Fruit fly (Drosophila melanogaster) whole organism, embryonic: ENCODE data around the gene ALiX.

Source experiments
- Adf1 ChIP-seq: fragments of 200-800 bp; sonication (Bioruptor generic); IDR thresholded peaks from 2 replicates; pipeline ENCODE4 v1.3.6; 2022; ENCODE audit warnings: missing biosample characterization, missing genetic modification characterization
- C15 ChIP-seq: fragments of 200-800 bp; sonication (Bioruptor generic); IDR thresholded peaks from 3 replicates; pipeline ENCODE4 v1.3.6; 2022; ENCODE audit warnings: missing biosample characterization, missing genetic modification characterization
- CG10209 ChIP-seq: fragments of 200-800 bp; sonication (Bioruptor generic); optimal IDR thresholded peaks from 3 replicates; lab custom pipeline; 2017; ENCODE audit warnings: missing biosample characterization, mild to moderate bottlenecking, missing genetic modification characterization, missing genetic modification reagents
- CG12219 ChIP-seq: fragments of 200-800 bp; sonication (Bioruptor generic); optimal IDR thresholded peaks from 3 replicates; lab custom pipeline; 2018; ENCODE audit warnings: missing biosample characterization, mild to moderate bottlenecking, missing genetic modification characterization
- CG15011 ChIP-seq: fragments of 200-800 bp; sonication (Bioruptor generic); optimal IDR thresholded peaks from 3 replicates; lab custom pipeline; 2018; ENCODE audit warnings: missing biosample characterization, mild to moderate bottlenecking, missing genetic modification characterization
- CG15479 ChIP-seq: fragments of 200-800 bp; sonication (Bioruptor generic); optimal IDR thresholded peaks from 3 replicates; lab custom pipeline; 2019; ENCODE audit warnings: missing biosample characterization, mild to moderate bottlenecking, missing genetic modification characterization, moderate library complexity
- CG15601 ChIP-seq: fragments of 200-800 bp; sonication (Bioruptor generic); optimal IDR thresholded peaks from 3 replicates; lab custom pipeline; 2019; ENCODE audit warnings: missing biosample characterization, mild to moderate bottlenecking, missing genetic modification characterization, moderate library complexity
- CG1647 ChIP-seq: fragments of 200-800 bp; sonication (Bioruptor generic); optimal IDR thresholded peaks from 3 replicates; lab custom pipeline; 2016; ENCODE audit warnings: missing biosample characterization, missing genetic modification characterization
- CG17361 ChIP-seq: fragments of 200-800 bp; sonication (Bioruptor generic); IDR thresholded peaks from 3 replicates; pipeline ENCODE4 v1.3.6; 2022; ENCODE audit warnings: missing biosample characterization, missing genetic modification characterization
- CG30431 ChIP-seq: fragments of 200-800 bp; sonication (Bioruptor generic); optimal IDR thresholded peaks from 2 replicates; lab custom pipeline; 2017; ENCODE audit warnings: missing biosample characterization, missing genetic modification characterization
- CG34224 ChIP-seq: fragments of 200-800 bp; sonication (Bioruptor generic); IDR thresholded peaks from 3 replicates; pipeline ENCODE4 v1.3.6; 2022; ENCODE audit warnings: missing biosample characterization, missing genetic modification characterization; ENCODE audit not compliant: partially characterized antibody
- CG5180 ChIP-seq: fragments of 200-800 bp; sonication (Bioruptor generic); optimal IDR thresholded peaks from 3 replicates; lab custom pipeline; 2017; ENCODE audit warnings: missing biosample characterization, missing genetic modification characterization, mild to moderate bottlenecking, moderate library complexity, missing genetic modification reagents
- CG5245 ChIP-seq: fragments of 200-800 bp; sonication (Bioruptor generic); optimal IDR thresholded peaks from 3 replicates; lab custom pipeline; 2016; ENCODE audit warnings: missing biosample characterization, missing genetic modification characterization
- CG6254 ChIP-seq: fragments of 200-800 bp; sonication (Bioruptor generic); optimal IDR thresholded peaks from 3 replicates; lab custom pipeline; 2017; ENCODE audit warnings: mild to moderate bottlenecking, missing biosample characterization, missing genetic modification reagents, missing genetic modification characterization
- CG6854 ChIP-seq: fragments of 200-800 bp; sonication (Bioruptor generic); optimal IDR thresholded peaks from 3 replicates; lab custom pipeline; 2017; ENCODE audit warnings: missing biosample characterization, mild to moderate bottlenecking, missing genetic modification characterization
- CG7786 ChIP-seq: fragments of 200-800 bp; sonication (Bioruptor generic); optimal IDR thresholded peaks from 2 replicates; lab custom pipeline; 2016; ENCODE audit warnings: missing biosample characterization, missing genetic modification characterization
- CG7839 ChIP-seq: fragments of 200-800 bp; sonication (Bioruptor generic); optimal IDR thresholded peaks from 3 replicates; lab custom pipeline; 2018; ENCODE audit warnings: missing biosample characterization, mild to moderate bottlenecking, missing genetic modification characterization, moderate library complexity
- Dek ChIP-seq: fragments of 200-800 bp; sonication (Bioruptor generic); optimal IDR thresholded peaks from 3 replicates; lab custom pipeline; 2019; ENCODE audit warnings: missing biosample characterization, mild to moderate bottlenecking, missing genetic modification characterization, moderate library complexity
- Elba2 ChIP-seq: fragments of 200-800 bp; sonication (Bioruptor generic); optimal IDR thresholded peaks from 3 replicates; lab custom pipeline; 2016; ENCODE audit warnings: missing biosample characterization, missing genetic modification characterization
- Fer1 ChIP-seq: fragments of 200-800 bp; sonication (Bioruptor generic); optimal IDR thresholded peaks from 2 replicates; lab custom pipeline; 2017; ENCODE audit warnings: missing biosample characterization, mild to moderate bottlenecking, missing genetic modification characterization
- HLH4C ChIP-seq: fragments of 200-800 bp; sonication (Bioruptor generic); IDR thresholded peaks from 3 replicates; pipeline ENCODE4 v1.3.6; 2022; ENCODE audit warnings: missing biosample characterization, missing genetic modification characterization; ENCODE audit not compliant: partially characterized antibody
- MBD-R2 ChIP-seq: fragments of 200-800 bp; sonication (Bioruptor generic); IDR thresholded peaks from 2 replicates; pipeline ENCODE4 v1.3.6; 2022; ENCODE audit warnings: missing biosample characterization, missing genetic modification characterization
- Opbp ChIP-seq: fragments of 200-800 bp; sonication (Bioruptor generic); IDR thresholded peaks from 3 replicates; pipeline ENCODE4 v1.3.6; 2022; ENCODE audit warnings: missing biosample characterization, missing genetic modification characterization; ENCODE audit not compliant: partially characterized antibody
- Poxn ChIP-seq: fragments of 200-800 bp; sonication (Bioruptor generic); IDR thresholded peaks from 2 replicates; pipeline ENCODE4 v1.3.6; 2022; ENCODE audit warnings: missing biosample characterization, missing genetic modification characterization
- Ssrp ChIP-seq: fragments of 200-800 bp; sonication (Bioruptor generic); optimal IDR thresholded peaks from 2 replicates; lab custom pipeline; 2018; ENCODE audit warnings: missing biosample characterization, mild to moderate bottlenecking, missing genetic modification characterization, moderate library complexity
- Tbp ChIP-seq: fragments of >200 bp; optimal IDR thresholded peaks from 2 replicates; lab custom pipeline; 2018; ENCODE audit warnings: missing biosample characterization, missing genetic modification characterization
- ab ChIP-seq: fragments of 200-800 bp; sonication (Bioruptor generic); optimal IDR thresholded peaks from 2 replicates; lab custom pipeline; 2016; ENCODE audit warnings: missing biosample characterization, missing genetic modification characterization
- ato ChIP-seq: fragments of 200-800 bp; sonication (Bioruptor generic); IDR thresholded peaks from 2 replicates; pipeline ENCODE4 v1.3.6; 2022; ENCODE audit warnings: missing biosample characterization, missing genetic modification characterization; ENCODE audit not compliant: partially characterized antibody
- bsh ChIP-seq, 2 experiments: fragments of 200-800 bp; sonication (Bioruptor generic); optimal IDR thresholded peaks; 2 replicates each; lab custom pipeline; 2017 to 2018; ENCODE audit warnings: mild to moderate bottlenecking in 2 of 2, missing biosample characterization in 2 of 2, missing genetic modification characterization in 2 of 2, moderate library complexity in 1 of 2
- chif ChIP-seq, 2 experiments: fragments of 200-800 bp; sonication (Bioruptor generic); optimal IDR thresholded peaks; 3 replicates each; lab custom pipeline; 2016; ENCODE audit warnings: missing biosample characterization in 2 of 2, missing genetic modification characterization in 2 of 2
- crol ChIP-seq: fragments of 200-800 bp; sonication (Bioruptor generic); IDR thresholded peaks from 2 replicates; pipeline ENCODE4 v1.3.6; 2022; ENCODE audit warnings: missing biosample characterization, missing genetic modification characterization
- cwo ChIP-seq: fragments of 200-800 bp; sonication (Bioruptor generic); optimal IDR thresholded peaks from 3 replicates; lab custom pipeline; 2017; ENCODE audit warnings: missing biosample characterization, missing genetic modification characterization, mild to moderate bottlenecking, moderate library complexity, missing genetic modification reagents
- emc ChIP-seq: fragments of 200-800 bp; sonication (Bioruptor generic); optimal IDR thresholded peaks from 2 replicates; lab custom pipeline; 2016; ENCODE audit warnings: missing biosample characterization, missing genetic modification characterization
- gfzf ChIP-seq: fragments of 200-800 bp; sonication (Bioruptor generic); optimal IDR thresholded peaks from 2 replicates; lab custom pipeline; 2016; ENCODE audit warnings: missing biosample characterization, mild to moderate bottlenecking, missing genetic modification characterization, moderate library complexity
- h ChIP-seq: fragments of >200 bp; optimal IDR thresholded peaks from 2 replicates; lab custom pipeline; 2017
- inv ChIP-seq: fragments of 200-800 bp; sonication (Bioruptor generic); IDR thresholded peaks from 2 replicates; pipeline ENCODE4 v1.3.6; 2022; ENCODE audit warnings: missing biosample characterization, missing genetic modification characterization; ENCODE audit not compliant: partially characterized antibody
- knrl ChIP-seq: fragments of 200-800 bp; sonication (Bioruptor generic); IDR thresholded peaks from 3 replicates; pipeline ENCODE4 v1.3.6; 2022; ENCODE audit warnings: missing biosample characterization, missing genetic modification characterization; ENCODE audit not compliant: partially characterized antibody
- lbe ChIP-seq: fragments of 200-800 bp; sonication (Bioruptor generic); optimal IDR thresholded peaks from 2 replicates; lab custom pipeline; 2016; ENCODE audit warnings: missing biosample characterization, mild to moderate bottlenecking, missing genetic modification characterization
- lmd ChIP-seq: fragments of 200-800 bp; sonication (Bioruptor generic); IDR thresholded peaks from 2 replicates; pipeline ENCODE4 v1.3.6; 2022; ENCODE audit warnings: missing biosample characterization, missing genetic modification characterization
- pan ChIP-seq, 4 experiments: fragments of >200 bp in 3 of 4; fragments of 200-800 bp in 1 of 4; sonication (Bioruptor generic) in 1 of 4; optimal IDR thresholded peaks in 3 of 4; IDR thresholded peaks in 1 of 4; 2 replicates each; pipeline versions ENCODE4 v1.3.6 to Lab custom; 2017 to 2022; ENCODE audit warnings: missing biosample characterization in 2 of 4, missing genetic modification characterization in 2 of 4, mixed read lengths in 1 of 4
- pb ChIP-seq: fragments of 200-800 bp; sonication (Bioruptor generic); optimal IDR thresholded peaks from 3 replicates; lab custom pipeline; 2016; ENCODE audit warnings: missing biosample characterization, missing genetic modification characterization
- rib ChIP-seq: fragments of 200-800 bp; sonication (Bioruptor generic); IDR thresholded peaks from 2 replicates; pipeline ENCODE4 v1.3.6; 2022; ENCODE audit warnings: missing biosample characterization, missing genetic modification characterization
- schlank ChIP-seq: fragments of 200-800 bp; sonication (Bioruptor generic); optimal IDR thresholded peaks from 2 replicates; lab custom pipeline; 2018; ENCODE audit warnings: missing biosample characterization, mild to moderate bottlenecking, missing genetic modification characterization
- shn ChIP-seq: fragments of 200-800 bp; sonication (Bioruptor generic); optimal IDR thresholded peaks from 3 replicates; lab custom pipeline; 2016; ENCODE audit warnings: missing biosample characterization, missing genetic modification characterization
- tup ChIP-seq: fragments of 200-800 bp; sonication (Bioruptor generic); optimal IDR thresholded peaks from 2 replicates; lab custom pipeline; 2016; ENCODE audit warnings: missing biosample characterization, mild to moderate bottlenecking, missing genetic modification characterization, moderate library complexity
- twi ChIP-seq: fragments of 200-800 bp; optimal IDR thresholded peaks from 2 replicates; lab custom pipeline; 2019; ENCODE audit warnings: missing biosample characterization, mild to moderate bottlenecking, missing genetic modification characterization, moderate library complexity
- zen2 ChIP-seq: fragments of 200-800 bp; sonication (Bioruptor generic); IDR thresholded peaks from 3 replicates; pipeline ENCODE4 v1.3.6; 2022; ENCODE audit warnings: missing biosample characterization, missing genetic modification characterization; ENCODE audit not compliant: partially characterized antibody
- zfh1 ChIP-seq: fragments of 200-800 bp; sonication (Bioruptor generic); IDR thresholded peaks from 3 replicates; pipeline ENCODE4 v1.3.6; 2022; ENCODE audit warnings: missing biosample characterization, missing genetic modification characterization

The ALiX gene

dm6 chr3R:27706581-27707181 lies 6.8 kb upstream of the ALiX start, which contains the start of the genes CROT and CG12877 (continued):
- TF ChIP-seq pb (GFP tag; lab: Kevin White, UChicago) = no peak
- peak; percentile 71 for TF ChIP-seq lbe (GFP tag; lab: Kevin White, UChicago)
- no peak for TF ChIP-seq pan (optimal IDR thresholded peaks at IDR 0.05; lab: Kevin White, UChicago)
- TF ChIP-seq pan (GFP tag; optimal IDR thresholded peaks at IDR 0.05 in 1 of 2, IDR thresholded peaks at IDR 0.05 in 1 of 2) = peak in 1 of 2 experiments; percentile 63
- TF ChIP-seq CG15479 (GFP tag; lab: Kevin White, UChicago) = no peak
- peak; percentile 76 for TF ChIP-seq zfh1
- TF ChIP-seq gfzf (GFP tag; lab: Kevin White, UChicago) = no peak
- TF ChIP-seq CG15601 (tag; lab: Kevin White, UChicago) = peak; percentile 72
- TF ChIP-seq lmd (GFP tag; lab: Robert Waterston, UW) = peak; percentile 85
- TF ChIP-seq crol (GFP tag; lab: Robert Waterston, UW) = no peak
- TF ChIP-seq chif (GFP tag; optimal IDR thresholded peaks at IDR 0.05; lab: Kevin White, UChicago) = peak; percentile 16 to 51
- peak; percentile 79 for TF ChIP-seq CG30431 (GFP tag; lab: Kevin White, UChicago)
- peak in 1 of 2 experiments; percentile 77 for TF ChIP-seq bsh (GFP tag; optimal IDR thresholded peaks at IDR 0.05; lab: Kevin White, UChicago)
- TF ChIP-seq MBD-R2 (GFP tag; lab: Robert Waterston, UW) = peak; percentile 86
- TF ChIP-seq CG1647 (GFP tag; lab: Kevin White, UChicago) = peak; percentile 32
- no peak for TF ChIP-seq C15 (GFP tag; lab: Robert Waterston, UW)
- peak; percentile 84 for TF ChIP-seq Ssrp (tag; lab: Kevin White, UChicago)
- peak; percentile 81 for TF ChIP-seq twi (tag; lab: Kevin White, UChicago)
- TF ChIP-seq Poxn (GFP tag; lab: Robert Waterston, UW) = peak; percentile 68
- peak; percentile 65 for TF ChIP-seq Dek (tag; lab: Kevin White, UChicago)
- TF ChIP-seq shn (GFP tag; lab: Kevin White, UChicago) = peak; percentile 39
- no peak for TF ChIP-seq Tbp (GFP tag; lab: Kevin White, UChicago)
- no peak for TF ChIP-seq CG15011 (GFP tag; lab: Kevin White, UChicago)
- peak; percentile 30 for TF ChIP-seq CG7786 (GFP tag; lab: Kevin White, UChicago)
- TF ChIP-seq CG10209 (GFP tag; lab: Kevin White, UChicago) = peak; percentile 80
- TF ChIP-seq CG6854 (GFP tag; lab: Kevin White, UChicago) = peak; percentile 37
- TF ChIP-seq CG6254 = no peak
- TF ChIP-seq rib (GFP tag; lab: Robert Waterston, UW) = 0 out of 2 replicates have a peak, but pooled peaks have one; percentile 44
- peak; percentile 46 for TF ChIP-seq cwo (GFP tag; lab: Kevin White, UChicago)
- TF ChIP-seq HLH4C (GFP tag; lab: Robert Waterston, UW) = no peak
- no peak for TF ChIP-seq CG34224 (GFP tag; lab: Robert Waterston, UW)
- TF ChIP-seq inv (GFP tag; lab: Robert Waterston, UW) = no peak
- no peak for TF ChIP-seq CG5180 (GFP tag; lab: Kevin White, UChicago)
- peak; percentile 62 for TF ChIP-seq Fer1
- TF ChIP-seq zen2 (GFP tag; lab: Robert Waterston, UW) = no peak
- no peak for TF ChIP-seq h
- peak; percentile 92 for TF ChIP-seq CG17361 (GFP tag; lab: Robert Waterston, UW)
- TF ChIP-seq tup (GFP tag; lab: Kevin White, UChicago) = peak; percentile 80
- peak; percentile 100 for TF ChIP-seq Elba2 (GFP tag; lab: Kevin White, UChicago)
- no peak for TF ChIP-seq Opbp (GFP tag; lab: Robert Waterston, UW)
- peak; percentile 40 for TF ChIP-seq CG12219
- no peak for TF ChIP-seq ato
- peak; percentile 67 for TF ChIP-seq CG5245 (GFP tag; lab: Kevin White, UChicago)
- TF ChIP-seq Adf1 (GFP tag; lab: Robert Waterston, UW) = peak; percentile 41
- TF ChIP-seq CG7839 (tag; lab: Kevin White, UChicago) = peak; percentile 82
- peak; percentile 50 for TF ChIP-seq schlank (tag; lab: Kevin White, UChicago)
- TF ChIP-seq emc (GFP tag; lab: Kevin White, UChicago) = no peak
- TF ChIP-seq ab (GFP tag; lab: Kevin White, UChicago) = no peak
- peak; percentile 23; the same call in 1 of the 3 replicates for TF ChIP-seq knrl
